Worm (Caenorhabditis elegans) whole organism, late embryonic: ENCODE measurements around the gene chpf-1.

Source experiments
- ahr-1 ChIP-seq: sonication (generic microtip); optimal IDR thresholded peaks from 2 replicates; lab custom pipeline; 2016; ENCODE audit warnings: missing genetic modification characterization, missing compliant biosample characterization
- ama-1 ChIP-seq: fragments of 150-350 bp; optimal IDR thresholded peaks from 2 replicates; lab custom pipeline; 2014
- ets-4 ChIP-seq: sonication (generic microtip); optimal IDR thresholded peaks from 2 replicates; lab custom pipeline; 2016; ENCODE audit warnings: missing genetic modification characterization, missing compliant biosample characterization
- nhr-11 ChIP-seq: fragments of 150-350 bp; optimal IDR thresholded peaks from 2 replicates; lab custom pipeline; 2014; ENCODE audit warnings: missing biosample characterization, missing genetic modification characterization

DNA sequence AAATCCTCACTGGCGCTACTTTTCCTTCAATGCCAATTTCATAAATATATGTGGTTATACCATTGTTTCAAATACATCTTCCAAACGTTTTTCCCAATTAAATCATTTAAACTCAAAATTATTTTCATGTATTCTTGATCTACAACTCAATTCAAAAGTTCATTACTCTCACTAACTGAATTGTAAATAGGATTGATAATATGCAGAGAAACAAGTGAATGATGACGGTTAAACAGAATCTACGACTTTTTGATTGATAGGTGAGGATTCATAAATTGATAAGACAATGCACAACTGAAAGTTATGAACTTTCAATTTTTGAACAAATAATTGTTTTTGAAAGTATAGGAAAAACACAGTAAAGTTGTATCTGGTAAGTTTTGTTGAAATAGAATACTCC, 12.0 kb downstream of the chpf-1 start:
- TF ChIP-seq ama-1 (lab: Kevin White, UChicago) (no peak), nhr-11 (tag; lab: Kevin White, UChicago) (no peak), ahr-1 (tag; lab: Kevin White, UChicago) (no peak), ets-4 (tag; lab: Kevin White, UChicago) (no peak)
